Worm (Caenorhabditis elegans) whole organism, L4 larva: ENCODE measurements around the gene F52E4.5.
A peak's percentile ranks its signal among the peaks of the same experiment; 100 is the strongest.

Experiments
- F10B5.3 ChIP-seq: sonication (generic microtip); optimal IDR thresholded peaks from 2 replicates; lab custom pipeline; 2016; ENCODE audit warnings: mild to moderate bottlenecking, missing genetic modification characterization, missing compliant biosample characterization
- F26F4.8 ChIP-seq: fragments of 200-800 bp; sonication (Bioruptor generic); conservative IDR thresholded peaks from 2 replicates; pipeline ENCODE4 v1.3.6; 2022; ENCODE audit warnings: missing genetic modification characterization, missing compliant biosample characterization
- F49E8.2 ChIP-seq: sonication (generic microtip); optimal IDR thresholded peaks from 2 replicates; lab custom pipeline; 2016; ENCODE audit warnings: missing compliant biosample characterization, mild to moderate bottlenecking, missing genetic modification characterization, borderline replicate concordance
- R02D3.7 ChIP-seq: fragments of 150-350 bp; sonication (generic microtip); optimal IDR thresholded peaks from 3 replicates; lab custom pipeline; 2014; ENCODE audit warnings: missing biosample characterization, missing genetic modification characterization
- Y105C5A.15 ChIP-seq: fragments of 200-800 bp; sonication (Bioruptor generic); IDR thresholded peaks from 2 replicates; pipeline ENCODE4 v1.3.6; 2022; ENCODE audit warnings: missing genetic modification characterization, missing compliant biosample characterization
- Y48G9A.11 ChIP-seq: fragments of 200-800 bp; sonication (Bioruptor generic); IDR thresholded peaks from 2 replicates; pipeline ENCODE4 v1.3.6; 2022; ENCODE audit warnings: missing genetic modification reagents, missing genetic modification characterization, missing compliant biosample characterization
- Y5F2A.4 ChIP-seq: fragments of 200-800 bp; sonication (Bioruptor generic); optimal IDR thresholded peaks from 2 replicates; lab custom pipeline; 2018; ENCODE audit warnings: mild to moderate bottlenecking, missing genetic modification characterization, missing compliant biosample characterization
- Y75B8A.6 ChIP-seq: fragments of 200-800 bp; sonication (Bioruptor generic); IDR thresholded peaks from 2 replicates; pipeline ENCODE4 v1.3.6; 2022; ENCODE audit warnings: missing genetic modification reagents, missing genetic modification characterization, missing compliant biosample characterization
- ZK337.2 ChIP-seq: fragments of 200-800 bp; sonication (Bioruptor generic); IDR thresholded peaks from 2 replicates; pipeline ENCODE4 v1.3.6; 2022; ENCODE audit warnings: missing genetic modification reagents, missing genetic modification characterization, missing compliant biosample characterization
- aha-1 ChIP-seq: fragments of 150-350 bp; peaks from one replicate; lab custom pipeline; 2014; ENCODE audit warnings: missing biosample characterization, missing genetic modification characterization
- attf-4 ChIP-seq: sonication (generic microtip); optimal IDR thresholded peaks from 3 replicates; lab custom pipeline; 2017; ENCODE audit warnings: missing biosample characterization, missing genetic modification characterization
- ceh-28 ChIP-seq: fragments of 150-350 bp; optimal IDR thresholded peaks from 2 replicates; lab custom pipeline; 2014; ENCODE audit warnings: missing biosample characterization, missing genetic modification reagents, missing genetic modification characterization
- ceh-32 ChIP-seq: sonication (generic microtip); optimal IDR thresholded peaks from 2 replicates; lab custom pipeline; 2016; ENCODE audit warnings: mild to moderate bottlenecking, missing genetic modification characterization, missing compliant biosample characterization; ENCODE audit not compliant: poor library complexity
- ceh-62 ChIP-seq: sonication (generic microtip); optimal IDR thresholded peaks from 2 replicates; lab custom pipeline; 2017; ENCODE audit warnings: missing biosample characterization, missing genetic modification characterization
- ceh-82 ChIP-seq: sonication (generic microtip); optimal IDR thresholded peaks from 2 replicates; lab custom pipeline; 2017; ENCODE audit warnings: missing biosample characterization, missing genetic modification characterization
- cey-2 ChIP-seq: sonication (generic microtip); optimal IDR thresholded peaks from 3 replicates; lab custom pipeline; 2017; ENCODE audit warnings: missing genetic modification characterization, mild to moderate bottlenecking, missing compliant biosample characterization, antibody characterized with exemption, borderline replicate concordance; ENCODE audit not compliant: insufficient read depth
- ctbp-1 ChIP-seq: fragments of 200-800 bp; sonication (Bioruptor generic); IDR thresholded peaks from 2 replicates; pipeline ENCODE4 v1.3.6; 2022; ENCODE audit warnings: missing genetic modification reagents, missing genetic modification characterization, missing compliant biosample characterization
- dmd-6 ChIP-seq: fragments of 200-800 bp; sonication (Bioruptor generic); IDR thresholded peaks from 2 replicates; pipeline ENCODE4 v1.3.6; 2022; ENCODE audit warnings: missing genetic modification reagents, missing genetic modification characterization, missing compliant biosample characterization
- dmd-8 ChIP-seq: fragments of 200-800 bp; sonication (Bioruptor generic); IDR thresholded peaks from 2 replicates; pipeline ENCODE4 v1.3.6; 2022; ENCODE audit warnings: missing genetic modification characterization, missing compliant biosample characterization
- dpl-1 ChIP-seq: fragments of 150-350 bp; optimal IDR thresholded peaks from 2 replicates; lab custom pipeline; 2014; ENCODE audit warnings: missing biosample characterization, missing genetic modification reagents, missing genetic modification characterization
- duxl-1 ChIP-seq: sonication (generic microtip); optimal IDR thresholded peaks from 2 replicates; lab custom pipeline; 2016; ENCODE audit warnings: mild to moderate bottlenecking, missing genetic modification characterization, moderate library complexity, missing compliant biosample characterization; ENCODE audit not compliant: poor library complexity
- egl-43 ChIP-seq: fragments of 200-800 bp; sonication (Bioruptor generic); IDR thresholded peaks from 2 replicates; pipeline ENCODE4 v1.3.6; 2022; ENCODE audit warnings: missing genetic modification reagents, missing genetic modification characterization, missing compliant biosample characterization
- fos-1 ChIP-seq: fragments of 150-350 bp; optimal IDR thresholded peaks from 2 replicates; lab custom pipeline; 2014; ENCODE audit warnings: missing biosample characterization, missing genetic modification characterization
- hlh-11 ChIP-seq: fragments of 200-800 bp; sonication (Bioruptor generic); optimal IDR thresholded peaks from 2 replicates; lab custom pipeline; 2018; ENCODE audit warnings: mild to moderate bottlenecking, missing genetic modification characterization, missing compliant biosample characterization
- hmg-1.1 ChIP-seq: fragments of 200-800 bp; sonication (Bioruptor generic); IDR thresholded peaks from 2 replicates; pipeline ENCODE4 v1.3.6; 2022; ENCODE audit warnings: missing genetic modification reagents, missing genetic modification characterization, missing compliant biosample characterization
- lim-7 ChIP-seq: fragments of 200-800 bp; sonication (Bioruptor generic); IDR thresholded peaks from 2 replicates; pipeline ENCODE4 v1.3.6; 2022; ENCODE audit warnings: missing genetic modification characterization, missing compliant biosample characterization
- lin-15B ChIP-seq: fragments of 150-350 bp; sonication (generic microtip); optimal IDR thresholded peaks from 3 replicates; lab custom pipeline; 2014; ENCODE audit warnings: missing biosample characterization, missing genetic modification characterization
- lin-38 ChIP-seq: fragments of 200-800 bp; sonication (Bioruptor generic); IDR thresholded peaks from 2 replicates; pipeline ENCODE4 v1.3.6; 2022; ENCODE audit warnings: missing genetic modification reagents, missing genetic modification characterization, missing compliant biosample characterization
- lin-39 ChIP-seq: fragments of 150-350 bp; optimal IDR thresholded peaks from 2 replicates; lab custom pipeline; 2014; ENCODE audit warnings: missing biosample characterization, missing genetic modification reagents, missing genetic modification characterization
- madf-5 ChIP-seq, 2 experiments: fragments of 200-800 bp; sonication (Bioruptor generic); IDR thresholded peaks; 2 replicates each; pipeline ENCODE4 v1.3.6; 2022; ENCODE audit warnings: missing compliant biosample characterization in 2 of 2, missing genetic modification characterization in 2 of 2
- madf-9 ChIP-seq: fragments of 200-800 bp; sonication (Bioruptor generic); conservative IDR thresholded peaks from 2 replicates; pipeline ENCODE4 v1.3.6; 2022; ENCODE audit warnings: missing genetic modification reagents, missing genetic modification characterization, missing compliant biosample characterization
- mdt-29 ChIP-seq: fragments of 200-800 bp; sonication (Bioruptor generic); IDR thresholded peaks from 2 replicates; pipeline ENCODE4 v1.3.6; 2022; ENCODE audit warnings: missing genetic modification reagents, missing genetic modification characterization, missing compliant biosample characterization
- mxl-3 ChIP-seq: fragments of 200-800 bp; sonication (Bioruptor generic); optimal IDR thresholded peaks from 2 replicates; lab custom pipeline; 2018; ENCODE audit warnings: mild to moderate bottlenecking, missing genetic modification characterization, missing compliant biosample characterization
- nhr-102 ChIP-seq: sonication (generic microtip); optimal IDR thresholded peaks from 2 replicates; lab custom pipeline; 2016; ENCODE audit warnings: mild to moderate bottlenecking, missing genetic modification characterization, moderate library complexity, missing compliant biosample characterization
- nhr-111 ChIP-seq: fragments of 200-800 bp; sonication (Bioruptor generic); optimal IDR thresholded peaks from 2 replicates; lab custom pipeline; 2018; ENCODE audit warnings: mild to moderate bottlenecking, missing genetic modification characterization, missing compliant biosample characterization
- nhr-237 ChIP-seq: sonication (generic microtip); optimal IDR thresholded peaks from 2 replicates; lab custom pipeline; 2017; ENCODE audit warnings: missing biosample characterization, missing genetic modification characterization
- nhr-28 ChIP-seq: fragments of 150-350 bp; optimal IDR thresholded peaks from 2 replicates; lab custom pipeline; 2014; ENCODE audit warnings: missing biosample characterization, missing genetic modification characterization
- nhr-6 ChIP-seq: fragments of 150-350 bp; optimal IDR thresholded peaks from 2 replicates; lab custom pipeline; 2014; ENCODE audit warnings: missing biosample characterization, missing genetic modification characterization
- pha-4 ChIP-seq, 2 experiments: fragments of 150-350 bp in 1 of 2; fragments of 200-800 bp in 1 of 2; sonication (Bioruptor generic) in 1 of 2; IDR thresholded peaks in 1 of 2; optimal IDR thresholded peaks in 1 of 2; 2 replicates each; pipeline versions ENCODE4 v1.3.6 to Lab custom; 2014 to 2022; ENCODE audit warnings: missing genetic modification characterization in 2 of 2, missing genetic modification reagents in 2 of 2, missing biosample characterization in 1 of 2, missing compliant biosample characterization in 1 of 2
- snpc-1.2 ChIP-seq: fragments of 200-800 bp; sonication (Bioruptor generic); IDR thresholded peaks from 2 replicates; pipeline ENCODE4 v1.3.6; 2022; ENCODE audit warnings: missing genetic modification reagents, missing genetic modification characterization, missing compliant biosample characterization
- snpc-4 ChIP-seq: fragments of 150-350 bp; optimal IDR thresholded peaks from 2 replicates; lab custom pipeline; 2014; ENCODE audit warnings: missing biosample characterization, missing genetic modification characterization
- spr-1 ChIP-seq: sonication (generic microtip); optimal IDR thresholded peaks from 2 replicates; lab custom pipeline; 2016; ENCODE audit warnings: mild to moderate bottlenecking, missing genetic modification characterization, missing compliant biosample characterization
- spr-3 ChIP-seq: fragments of 200-800 bp; sonication (Bioruptor generic); optimal IDR thresholded peaks from 2 replicates; lab custom pipeline; 2018; ENCODE audit warnings: mild to moderate bottlenecking, missing genetic modification characterization, missing compliant biosample characterization
- tag-97 ChIP-seq: fragments of 200-800 bp; sonication (Bioruptor generic); IDR thresholded peaks from 2 replicates; pipeline ENCODE4 v1.3.6; 2022; ENCODE audit warnings: missing genetic modification characterization, missing compliant biosample characterization
- unc-130 ChIP-seq: sonication (generic microtip); optimal IDR thresholded peaks from 2 replicates; lab custom pipeline; 2016; ENCODE audit warnings: missing genetic modification reagents, missing genetic modification characterization, missing compliant biosample characterization
- vab-7 ChIP-seq: fragments of 200-800 bp; sonication (Bioruptor generic); IDR thresholded peaks from 2 replicates; pipeline ENCODE4 v1.3.6; 2022; ENCODE audit warnings: missing genetic modification reagents, missing genetic modification characterization, missing compliant biosample characterization
- zag-1 ChIP-seq: fragments of 150-350 bp; optimal IDR thresholded peaks from 2 replicates; lab custom pipeline; 2014; ENCODE audit warnings: missing biosample characterization, missing genetic modification characterization
- zip-11 ChIP-seq: fragments of 200-800 bp; sonication (Bioruptor generic); IDR thresholded peaks from 2 replicates; pipeline ENCODE4 v1.3.6; 2022; ENCODE audit warnings: missing genetic modification characterization, missing compliant biosample characterization
- zip-2 ChIP-seq: fragments of 150-350 bp; optimal IDR thresholded peaks from 2 replicates; lab custom pipeline; 2014; ENCODE audit warnings: missing biosample characterization, missing genetic modification characterization

The F52E4.5 gene

DNA sequence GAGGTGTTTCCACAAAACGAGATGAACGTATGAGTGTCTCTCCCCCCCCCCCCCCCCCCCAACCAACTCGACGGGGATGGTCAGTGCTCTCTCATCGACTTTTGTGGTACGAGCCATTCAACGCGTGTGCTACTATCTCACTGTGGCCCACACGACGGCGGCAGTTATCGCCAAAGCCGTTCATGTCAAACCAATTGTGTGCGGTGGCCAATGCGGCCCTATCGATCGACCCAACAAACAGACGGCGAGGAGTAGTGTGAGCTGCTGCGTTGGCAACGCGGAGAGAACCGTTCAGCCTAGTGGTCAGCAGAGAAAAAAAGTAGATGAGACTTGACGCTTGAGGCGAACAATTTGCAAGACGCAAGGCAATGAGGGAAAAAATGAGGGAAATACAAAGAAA lies 15.7 kb upstream of the F52E4.5 start (continued):
- peak; percentile 58; the same call in 1 of the 2 replicates for TF ChIP-seq egl-43 (GFP tag; lab: Robert Waterston, UW)
- TF ChIP-seq hlh-11 = peak; percentile 32
- peak; percentile 39 for TF ChIP-seq mxl-3 (GFP tag; lab: Kevin White, UChicago)
- no peak for TF ChIP-seq attf-4 (tag; lab: Kevin White, UChicago)
- no peak for TF ChIP-seq R02D3.7 (tag; lab: Kevin White, UChicago)
- TF ChIP-seq dmd-8 = no peak
- peak; percentile 10 for TF ChIP-seq ceh-28
- peak; percentile 94 for TF ChIP-seq aha-1 (tag; lab: Kevin White, UChicago)
- 0 out of 2 replicates have a peak, but pooled peaks have one; percentile 39 for TF ChIP-seq hmg-1.1 (GFP tag; lab: Robert Waterston, UW)
- TF ChIP-seq dmd-6 = peak; percentile 26; the same call in 1 of the 2 replicates
- no peak for TF ChIP-seq spr-3 (GFP tag; lab: Kevin White, UChicago)
- TF ChIP-seq ZK337.2 = no peak
- no peak for TF ChIP-seq F10B5.3 (tag; lab: Kevin White, UChicago)
- no peak for TF ChIP-seq tag-97
- no peak for TF ChIP-seq ceh-32 (tag; lab: Kevin White, UChicago)
- TF ChIP-seq zip-2 = no peak
- no peak for TF ChIP-seq madf-5 (GFP tag; IDR thresholded peaks at IDR 0.05; lab: Robert Waterston, UW)
- no peak for TF ChIP-seq Y105C5A.15 (GFP tag; lab: Robert Waterston, UW)

DNA sequence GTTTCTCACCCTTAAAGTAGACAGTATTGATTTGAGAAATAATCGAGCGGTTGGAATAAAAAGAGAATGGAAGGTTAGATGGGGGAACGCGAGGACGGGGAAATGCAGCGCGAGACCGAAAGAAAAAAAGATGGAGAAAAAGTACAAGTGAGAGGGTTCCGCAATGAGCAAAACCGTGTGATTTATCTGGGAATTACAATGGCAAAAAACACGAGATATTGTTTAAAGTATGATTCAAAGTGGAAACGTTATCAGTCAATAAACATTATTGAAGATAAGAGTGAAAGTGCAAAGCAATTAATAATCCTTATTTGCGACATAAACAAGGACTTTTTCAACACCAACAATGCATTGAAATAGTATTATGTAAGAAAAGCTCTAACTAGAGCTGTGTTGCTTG lies 15.0 kb upstream of the F52E4.5 start, which contains the start of gene ztf-13:
TSS of gene ztf-13 (minus strand) at position 11 of the 400 bp plus-strand sequence.
- TF ChIP-seq Y48G9A.11 (no peak), dmd-6 (peak; percentile 50), nhr-28 (tag; lab: Kevin White, UChicago) (peak; percentile 67), Y5F2A.4 (GFP tag; lab: Kevin White, UChicago) (no peak), ceh-82 (no peak), cey-2 (no peak), dpl-1 (GFP tag; lab: Kevin White, UChicago) (no peak), mxl-3 (GFP tag; lab: Kevin White, UChicago) (no peak), nhr-111 (GFP tag; lab: Kevin White, UChicago) (no peak), F10B5.3 (tag; lab: Kevin White, UChicago) (no peak), lin-39 (tag; lab: Kevin White, UChicago) (no peak), spr-1 (tag; lab: Kevin White, UChicago) (no peak), madf-9 (GFP tag; lab: Robert Waterston, UW) (no peak), F49E8.2 (tag; lab: Kevin White, UChicago) (no peak), hlh-11 (peak; percentile 61), snpc-4 (tag; lab: Kevin White, UChicago) (no peak), attf-4 (tag; lab: Kevin White, UChicago) (no peak), nhr-102 (tag; lab: Kevin White, UChicago) (no peak), ctbp-1 (GFP tag; lab: Robert Waterston, UW) (no peak), lin-38 (GFP tag; lab: Robert Waterston, UW) (0 out of 2 replicates have a peak, but pooled peaks have one; percentile 12), vab-7 (no peak), unc-130 (GFP tag; lab: Kevin White, UChicago) (no peak), lim-7 (GFP tag; lab: Robert Waterston, UW) (no peak), nhr-6 (tag; lab: Kevin White, UChicago) (peak; percentile 75), fos-1 (tag; lab: Kevin White, UChicago) (no peak), mdt-29 (GFP tag; lab: Robert Waterston, UW) (no peak), aha-1 (tag; lab: Kevin White, UChicago) (peak; percentile 67), duxl-1 (tag; lab: Kevin White, UChicago) (no peak), ceh-62 (tag; lab: Kevin White, UChicago) (no peak), F26F4.8 (GFP tag; lab: Robert Waterston, UW) (no peak), dmd-8 (no peak), pha-4 (GFP tag; IDR thresholded peaks at IDR 0.05; lab: Robert Waterston, UW) (no peak), pha-4 (tag; optimal IDR thresholded peaks at IDR 0.05; lab: Kevin White, UChicago) (no peak), spr-3 (GFP tag; lab: Kevin White, UChicago) (no peak), zip-11 (GFP tag; lab: Robert Waterston, UW) (no peak), zag-1 (tag; lab: Kevin White, UChicago) (no peak), Y75B8A.6 (GFP tag; lab: Robert Waterston, UW) (no peak), nhr-237 (tag; lab: Kevin White, UChicago) (no peak), lin-15B (tag; lab: Kevin White, UChicago) (no peak), snpc-1.2 (no peak), ceh-32 (tag; lab: Kevin White, UChicago) (no peak)
